Fruit fly (Drosophila melanogaster) whole organism, adult: Measurements from ENCODE around the gene CG42268.

Source experiments
- CG14711 ChIP-seq: fragments of 200-800 bp; sonication (Bioruptor generic); optimal IDR thresholded peaks from 2 replicates; lab custom pipeline; 2018; ENCODE audit warnings: missing biosample characterization, mild to moderate bottlenecking, missing genetic modification characterization, moderate library complexity
- CG1620 ChIP-seq: fragments of 200-800 bp; sonication (Bioruptor generic); optimal IDR thresholded peaks from 2 replicates; lab custom pipeline; 2016; ENCODE audit warnings: missing biosample characterization, missing genetic modification characterization
- CG33017 ChIP-seq: fragments of 200-800 bp; sonication (Bioruptor generic); optimal IDR thresholded peaks from 2 replicates; lab custom pipeline; 2018; ENCODE audit warnings: missing biosample characterization, mild to moderate bottlenecking, missing genetic modification characterization, moderate library complexity
- ovo ChIP-seq: fragments of 200-800 bp; sonication (Bioruptor generic); optimal IDR thresholded peaks from 2 replicates; lab custom pipeline; 2016; ENCODE audit warnings: missing biosample characterization, missing genetic modification characterization

DNA sequence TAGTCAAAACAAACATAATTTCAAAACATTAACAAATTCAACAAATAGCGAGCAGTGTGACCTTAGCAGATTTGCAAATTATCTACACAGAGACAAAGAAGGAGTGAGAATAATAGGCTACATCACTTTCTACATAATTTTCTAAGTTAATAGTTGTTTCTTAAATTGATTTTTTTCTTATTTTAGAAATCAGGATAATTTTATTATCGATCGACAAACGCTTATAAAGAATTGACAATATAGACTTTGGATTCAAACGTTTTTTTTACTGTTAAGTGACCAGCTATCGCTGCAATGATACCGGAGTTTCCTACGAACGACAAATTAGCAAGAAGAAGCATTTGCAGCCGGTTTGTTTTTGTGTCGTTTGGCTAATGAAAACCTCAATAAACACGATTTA is 37.1 kb downstream of the CG42268 start, which contains the start of the genes nbs and defl:
- peak; percentile 40 for TF ChIP-seq CG14711 (tag; lab: Kevin White, UChicago)
- peak; percentile 45 for TF ChIP-seq CG33017
- peak; percentile 81 for TF ChIP-seq CG1620 (GFP tag; lab: Kevin White, UChicago)
- peak; percentile 61 for TF ChIP-seq ovo
